Worm (Caenorhabditis elegans) whole organism, early embryonic: ENCODE measurements around the gene F09E5.11.

Experiments used
- B0310.2 ChIP-seq: sonication (generic microtip); optimal IDR thresholded peaks from 2 replicates; lab custom pipeline; 2016; ENCODE audit warnings: mild to moderate bottlenecking, missing genetic modification characterization, missing compliant biosample characterization
- F13C5.2 ChIP-seq: sonication (generic microtip); optimal IDR thresholded peaks from 2 replicates; lab custom pipeline; 2017; ENCODE audit warnings: mild to moderate bottlenecking, missing genetic modification characterization, inconsistent platforms, missing compliant biosample characterization
- ama-1 ChIP-seq: fragments of 150-350 bp; optimal IDR thresholded peaks from 2 replicates; lab custom pipeline; 2014
- ceh-13 ChIP-seq: fragments of 200-800 bp; sonication (Bioruptor generic); optimal IDR thresholded peaks from 2 replicates; lab custom pipeline; 2018; ENCODE audit warnings: mild to moderate bottlenecking, missing genetic modification characterization, missing compliant biosample characterization
- hmg-4 ChIP-seq: fragments of 200-800 bp; sonication (Bioruptor generic); optimal IDR thresholded peaks from 2 replicates; lab custom pipeline; 2018; ENCODE audit warnings: mild to moderate bottlenecking, missing genetic modification characterization, missing compliant biosample characterization
- hnd-1 ChIP-seq: sonication (generic microtip); optimal IDR thresholded peaks from 2 replicates; lab custom pipeline; 2016; ENCODE audit warnings: missing genetic modification characterization, missing compliant biosample characterization
- scrt-1 ChIP-seq: fragments of 200-800 bp; sonication (Bioruptor generic); IDR thresholded peaks from 2 replicates; pipeline ENCODE4 v1.3.6; 2022; ENCODE audit warnings: missing genetic modification characterization, missing compliant biosample characterization
- sea-1 ChIP-seq: fragments of 200-800 bp; sonication (Bioruptor generic); conservative IDR thresholded peaks from 2 replicates; pipeline ENCODE4 v1.3.6; 2022; ENCODE audit warnings: missing genetic modification characterization, missing compliant biosample characterization
- tbx-37 ChIP-seq: fragments of 200-800 bp; sonication (Bioruptor generic); conservative IDR thresholded peaks from 2 replicates; pipeline ENCODE4 v1.3.6; 2022; ENCODE audit warnings: missing genetic modification reagents, missing genetic modification characterization, missing compliant biosample characterization
- tra-4 ChIP-seq: sonication (generic microtip); optimal IDR thresholded peaks from 2 replicates; lab custom pipeline; 2017; ENCODE audit warnings: missing genetic modification characterization, missing compliant biosample characterization

DNA sequence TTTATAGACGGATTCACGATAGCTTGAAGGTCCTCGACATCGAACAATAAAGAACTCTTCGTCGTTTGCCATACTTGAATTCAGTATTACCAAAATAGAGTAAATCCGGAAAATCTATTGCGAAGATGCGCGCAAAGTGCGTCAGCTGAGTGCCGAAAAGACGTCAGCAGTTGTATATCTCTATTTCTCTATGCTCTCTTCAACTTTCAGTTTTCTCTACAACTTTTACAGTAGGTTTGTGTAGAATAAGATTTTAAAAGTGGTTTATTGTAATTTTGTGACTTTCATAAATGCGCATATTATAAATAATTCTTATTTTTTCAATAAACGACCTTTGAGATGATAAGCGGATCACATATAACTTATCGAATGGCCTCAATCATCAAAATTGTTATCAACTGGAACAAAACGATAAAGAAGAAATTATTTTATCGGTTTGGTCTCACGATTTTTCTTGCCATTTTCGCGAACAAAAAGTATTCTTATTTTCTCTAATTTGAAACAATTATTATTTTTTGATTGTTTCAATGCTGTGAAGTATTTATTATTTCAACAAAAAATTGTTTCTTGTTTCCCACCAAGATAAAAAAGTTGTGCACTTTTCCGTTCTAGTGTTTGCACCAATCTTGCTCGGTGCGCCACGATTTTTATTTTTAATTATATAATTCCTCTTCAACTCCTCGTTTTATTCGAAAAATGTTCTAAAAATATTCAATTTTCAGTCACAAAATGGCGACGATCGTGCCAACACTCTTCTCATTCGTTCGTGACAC lies 15.5 kb upstream of the F09E5.11 start, which contains the start of the genes agt-2 and F09E5.3:
- TF ChIP-seq sea-1 (no peak), tra-4 (no peak), F13C5.2 (tag; lab: Kevin White, UChicago) (peak; percentile 36), ceh-13 (GFP tag; lab: Kevin White, UChicago) (no peak), ama-1 (lab: Kevin White, UChicago) (no peak), scrt-1 (GFP tag; lab: Robert Waterston, UW) (no peak), hnd-1 (tag; lab: Kevin White, UChicago) (no peak), tbx-37 (GFP tag; lab: Robert Waterston, UW) (0 out of 2 replicates have a peak, but pooled peaks have one; percentile 27), hmg-4 (GFP tag; lab: Kevin White, UChicago) (peak; percentile 20), B0310.2 (no peak)
